Fruit fly (Drosophila melanogaster) whole organism: Measurements from ENCODE around the gene CG2321.
A peak's percentile ranks its signal among the peaks of the same experiment; 100 is the strongest.

Experiments
- CG8478 ChIP-seq: fragments of >200 bp; optimal IDR thresholded peaks from 2 replicates; lab custom pipeline; 2018; ENCODE audit warnings: inconsistent platforms
- Dll ChIP-seq: fragments of >200 bp; optimal IDR thresholded peaks from 2 replicates; lab custom pipeline; 2017
- EcR ChIP-seq, 2 experiments: fragments of >200 bp; optimal IDR thresholded peaks; 2 replicates each; lab custom pipeline; 2017; ENCODE audit warnings: missing biosample characterization in 2 of 2, missing genetic modification characterization in 2 of 2, missing genetic modification reagents in 2 of 2
- pan ChIP-seq: fragments of >200 bp; optimal IDR thresholded peaks from 2 replicates; lab custom pipeline; 2017
- psq ChIP-seq: fragments of >200 bp; optimal IDR thresholded peaks from 2 replicates; lab custom pipeline; 2017
- usp ChIP-seq: fragments of >200 bp; optimal IDR thresholded peaks from 2 replicates; lab custom pipeline; 2017; ENCODE audit warnings: missing biosample characterization, missing genetic modification characterization, mixed read lengths

The CG2321 gene

dm6 chr3R:29478952-29479538, 10.0 kb downstream of the CG2321 start:
- TF ChIP-seq Dll (lab: Kevin White, UChicago) (no peak), EcR (GFP tag; optimal IDR thresholded peaks at IDR 0.05; lab: Kevin White, UChicago) (no peak), pan (lab: Kevin White, UChicago) (no peak), usp (GFP tag; lab: Kevin White, UChicago) (no peak), CG8478 (no peak), psq (no peak)

DNA sequence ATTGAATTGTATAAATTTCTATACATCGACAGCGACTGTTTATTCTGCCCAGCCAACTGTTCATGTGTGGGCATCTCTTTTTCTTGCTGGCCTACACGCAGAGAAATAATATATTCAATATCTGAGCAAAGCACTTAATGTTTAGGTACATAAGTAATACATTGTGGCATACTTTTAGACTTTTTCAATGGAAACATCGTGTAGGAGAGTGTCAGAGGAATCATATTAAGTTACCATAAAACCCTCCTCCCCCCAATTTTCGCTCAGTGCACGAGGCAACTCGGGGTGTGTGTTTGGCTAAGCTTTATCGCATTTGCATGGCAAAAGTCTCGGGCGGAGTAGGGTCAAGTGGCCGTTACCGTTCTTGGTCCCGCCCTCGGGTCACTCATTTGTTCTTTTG, 18.9 kb downstream of the CG2321 start:
- TF ChIP-seq CG8478 (no peak), pan (lab: Kevin White, UChicago) (no peak)

DNA sequence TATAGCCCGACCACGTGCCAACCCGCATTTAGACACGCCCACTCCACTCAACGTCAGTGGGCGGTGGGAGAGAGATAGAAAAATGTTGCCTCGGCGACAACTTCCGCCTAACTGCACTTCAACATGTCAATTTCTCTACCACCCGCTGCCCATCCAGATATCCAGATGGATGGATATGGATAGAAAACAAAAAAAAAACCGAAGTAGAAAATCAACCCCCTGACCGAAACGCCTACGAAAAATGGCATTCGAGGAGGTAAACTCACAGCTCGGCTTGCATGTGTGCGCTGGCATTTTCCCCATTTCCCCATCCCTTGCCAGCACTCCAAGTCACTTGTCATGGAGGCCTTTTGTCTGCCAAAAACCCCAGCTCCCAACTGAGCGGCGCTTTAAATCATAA, 22.3 kb downstream of the CG2321 start:
- TF ChIP-seq pan (lab: Kevin White, UChicago) (no peak), CG8478 (no peak), usp (GFP tag; lab: Kevin White, UChicago) (no peak), EcR (GFP tag; optimal IDR thresholded peaks at IDR 0.05; lab: Kevin White, UChicago) (no peak), Dll (lab: Kevin White, UChicago) (no peak)

DNA sequence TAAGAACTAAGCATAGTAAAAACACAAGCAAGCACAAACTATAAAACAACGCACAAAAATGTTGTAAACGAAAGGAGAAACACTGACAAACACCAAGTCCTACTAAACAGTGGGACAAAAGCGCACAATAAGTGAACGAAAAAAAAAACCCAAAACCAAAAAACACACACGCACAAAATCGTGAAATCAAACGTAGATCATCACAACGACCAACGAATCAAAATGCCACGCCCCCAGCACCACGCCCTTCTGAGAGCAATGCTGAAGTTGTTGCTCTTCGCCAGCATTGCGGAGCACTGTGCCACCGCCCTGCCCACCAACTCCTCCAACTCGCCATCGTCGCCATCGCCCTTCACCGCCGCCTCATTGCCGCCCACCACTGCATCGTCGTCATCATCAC, 27.2 kb downstream of the CG2321 start:
- TF ChIP-seq usp (GFP tag; lab: Kevin White, UChicago) (no peak), psq (no peak)

DNA sequence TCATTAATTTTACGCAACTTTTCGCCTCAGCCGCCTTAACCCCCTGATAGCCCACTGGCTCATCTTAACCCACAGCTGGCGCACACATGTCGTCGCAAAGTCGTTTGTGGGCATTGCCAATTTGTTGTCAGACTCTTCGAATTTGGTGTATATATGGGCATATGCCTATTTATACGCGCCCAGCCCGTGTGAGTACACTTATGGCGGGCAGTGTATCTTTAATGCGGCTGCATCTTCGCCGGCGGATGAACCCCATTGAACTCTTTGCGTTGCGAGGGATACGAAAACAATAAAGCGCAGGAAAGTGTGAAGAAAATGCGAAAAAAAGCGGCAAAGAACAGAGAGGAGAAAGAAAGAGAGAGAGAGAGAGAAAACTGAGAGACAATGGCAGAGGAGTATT, 28.0 kb downstream of the CG2321 start:
- TF ChIP-seq EcR (GFP tag; optimal IDR thresholded peaks at IDR 0.05; lab: Kevin White, UChicago) (peak; percentile 29 to 71), psq (no peak)

- TF ChIP-seq CG8478 (no peak), psq (no peak)
Measured at dm6 chr3R:29460225-29460927, 28.7 kb downstream of the CG2321 start.

DNA sequence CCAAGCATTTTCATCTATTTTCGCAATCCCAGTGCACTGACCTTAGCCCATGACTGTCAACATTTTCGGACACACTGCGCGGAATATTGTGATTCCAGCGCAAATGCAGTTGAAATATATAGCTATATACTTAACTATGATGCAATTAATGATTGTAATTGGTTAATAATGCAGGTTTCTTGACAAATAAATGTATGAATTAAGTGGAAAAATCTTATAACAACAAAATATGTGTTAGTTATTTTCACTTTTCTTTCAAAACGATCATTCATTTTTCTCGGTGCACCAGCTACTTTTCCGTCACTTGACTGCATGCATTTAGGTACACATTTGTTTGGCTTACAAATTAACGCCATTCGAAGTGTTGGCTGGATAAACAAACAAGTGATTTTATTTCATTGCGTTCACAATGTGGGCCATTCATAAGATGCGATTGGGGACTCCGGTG, 30.4 kb downstream of the CG2321 start:
- no peak for TF ChIP-seq Dll (lab: Kevin White, UChicago)
- TF ChIP-seq usp (GFP tag; lab: Kevin White, UChicago): no peak
- TF ChIP-seq EcR (GFP tag; optimal IDR thresholded peaks at IDR 0.05; lab: Kevin White, UChicago): peak in 1 of 2 experiments; percentile 76
- no peak for TF ChIP-seq CG8478
- no peak for TF ChIP-seq psq

DNA sequence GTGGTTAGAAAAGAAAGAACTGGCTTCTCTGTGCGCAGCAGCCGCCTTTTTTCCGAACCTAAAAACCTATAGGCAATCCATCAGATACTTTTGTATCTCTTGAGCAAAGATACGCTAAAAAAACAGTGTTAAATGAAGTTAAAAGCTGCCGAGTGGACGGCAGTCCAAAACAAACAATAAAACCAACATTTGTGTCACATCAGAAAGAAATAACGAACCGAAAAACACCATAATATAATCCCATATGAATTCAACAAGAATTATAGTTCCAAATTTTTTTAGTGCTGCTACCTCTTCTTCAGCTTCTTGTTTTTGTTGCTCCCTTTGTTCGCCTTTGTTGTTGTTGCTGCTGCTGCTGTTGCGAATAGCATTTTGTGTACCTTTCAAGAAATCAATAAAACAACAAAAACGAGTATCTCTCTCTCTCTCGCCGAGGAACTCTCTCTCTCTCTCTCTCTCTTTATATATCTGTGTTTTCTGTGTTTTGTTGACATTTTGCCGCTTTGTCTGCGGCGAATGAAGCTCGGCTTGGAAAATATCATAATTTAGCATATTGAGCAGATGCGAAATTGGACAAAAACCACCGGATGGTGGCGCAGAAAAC, 31.2 kb downstream of the CG2321 start:
- TF ChIP-seq pan (lab: Kevin White, UChicago): no peak
- TF ChIP-seq usp (GFP tag; lab: Kevin White, UChicago): no peak
- no peak for TF ChIP-seq Dll (lab: Kevin White, UChicago)
- TF ChIP-seq psq: no peak
- no peak for TF ChIP-seq EcR (GFP tag; optimal IDR thresholded peaks at IDR 0.05; lab: Kevin White, UChicago)

DNA sequence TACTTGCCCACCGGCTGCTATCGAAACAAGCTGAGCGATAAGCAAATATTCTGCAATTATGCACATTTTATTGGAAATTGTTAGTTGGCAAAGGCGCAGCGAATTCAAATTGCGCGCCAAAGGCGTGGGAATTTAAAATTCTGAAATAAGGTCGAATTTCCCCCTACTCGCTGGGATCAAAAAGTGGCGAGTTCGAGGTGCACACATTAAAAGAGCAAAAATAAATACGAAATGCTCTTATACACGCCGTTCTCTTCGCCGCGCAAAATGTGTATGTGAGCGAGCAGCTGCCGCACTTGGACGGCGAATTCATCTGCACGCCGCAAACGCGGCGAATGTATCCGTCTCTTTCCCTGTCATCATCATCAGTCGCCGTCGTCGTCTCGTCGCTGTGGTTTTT, 31.9 kb downstream of the CG2321 start:
- no peak for TF ChIP-seq psq
- TF ChIP-seq EcR (GFP tag; optimal IDR thresholded peaks at IDR 0.05; lab: Kevin White, UChicago): no peak
- TF ChIP-seq Dll (lab: Kevin White, UChicago): peak; percentile 35
- TF ChIP-seq pan (lab: Kevin White, UChicago): no peak
- no peak for TF ChIP-seq usp (GFP tag; lab: Kevin White, UChicago)

DNA sequence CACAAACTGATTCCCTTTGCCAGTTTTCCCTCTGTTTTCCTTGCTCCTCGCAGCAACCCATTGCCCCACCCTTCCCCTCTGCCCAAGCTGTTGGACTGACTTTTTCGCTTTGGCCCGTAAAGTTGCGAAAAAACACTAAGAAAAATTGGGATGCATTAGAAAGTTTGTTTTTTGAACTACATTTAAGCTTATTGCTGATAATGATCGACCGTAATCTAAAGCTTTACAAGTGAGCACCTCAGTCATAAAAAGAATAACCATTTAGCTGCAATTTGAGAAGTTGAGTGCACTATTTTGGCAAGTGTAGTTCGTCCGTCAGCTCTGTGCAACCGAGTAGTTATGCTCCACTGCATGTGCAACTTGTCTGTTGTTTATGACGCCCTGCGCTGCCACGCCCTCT, 38.7 kb downstream of the CG2321 start:
- TF ChIP-seq usp (GFP tag; lab: Kevin White, UChicago) (no peak), pan (lab: Kevin White, UChicago) (no peak), psq (no peak), EcR (GFP tag; optimal IDR thresholded peaks at IDR 0.05; lab: Kevin White, UChicago) (no peak), Dll (lab: Kevin White, UChicago) (no peak), CG8478 (no peak)
